Fruit fly (Drosophila melanogaster): Measurements from ENCODE around the gene CG3156.
A peak's percentile ranks its signal among the peaks of the same experiment; 100 is the strongest.

CG3156 gene

DNA sequence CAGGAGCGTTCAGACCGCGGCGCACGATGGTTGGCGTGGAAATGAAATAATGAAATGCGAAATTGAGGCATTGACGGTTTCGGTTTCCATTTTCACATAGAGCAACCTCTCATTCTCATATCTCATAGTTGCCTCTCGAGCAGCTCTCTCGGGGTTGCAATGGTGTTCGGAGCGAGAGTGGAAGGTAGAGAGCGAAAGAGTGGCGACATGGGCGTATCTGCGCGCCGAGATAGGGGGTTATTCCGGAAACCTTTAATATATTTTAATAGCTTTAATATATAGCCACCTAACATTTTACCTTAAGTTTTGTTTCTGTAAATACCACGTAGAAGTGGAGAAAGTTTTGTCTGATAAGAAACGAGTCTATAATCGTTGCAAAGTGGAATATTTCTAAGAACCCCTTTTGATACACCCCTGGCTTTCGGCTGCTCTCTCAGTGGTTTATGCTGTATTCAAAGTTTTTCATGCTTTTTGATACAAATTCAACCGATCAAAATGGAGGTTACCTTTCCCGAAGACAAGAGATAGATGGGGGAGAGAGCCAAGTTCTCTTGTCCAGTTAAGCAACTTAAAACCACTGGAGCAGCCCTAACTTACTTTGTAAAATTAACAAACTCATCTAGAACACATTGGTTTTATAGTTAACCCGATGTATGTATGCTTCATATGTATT lies 35.6 kb downstream of the CG3156 start, which contains the start of gene elav (continued):
- TF ChIP-seq fu2 (GFP tag; optimal IDR thresholded peaks at IDR 0.05) (peak; percentile 95), gsb (GFP tag; IDR thresholded peaks at IDR 0.05) (peak; percentile 98), tio (GFP tag; optimal IDR thresholded peaks at IDR 0.05) (peak; percentile 96), phol (tag; optimal IDR thresholded peaks at IDR 0.05) (peak; percentile 98), CG15011 (GFP tag; optimal IDR thresholded peaks at IDR 0.05) (peak; percentile 98), pnt (GFP tag; optimal IDR thresholded peaks at IDR 0.05) (peak; percentile 97), CG9817 (tag; optimal IDR thresholded peaks at IDR 0.05) (peak; percentile 99), CG17328 (GFP tag; IDR thresholded peaks at IDR 0.05) (peak; percentile 98), GATAe (GFP tag; conservative IDR thresholded peaks at IDR 0.05) (peak; percentile 94), twi (tag; optimal IDR thresholded peaks at IDR 0.05) (peak; percentile 97), Xbp1 (GFP tag; optimal IDR thresholded peaks at IDR 0.05) (peak; percentile 99), CG5953 (GFP tag; IDR thresholded peaks at IDR 0.05) (peak; percentile 95), E2f1 (GFP tag; IDR thresholded peaks at IDR 0.05) (peak; percentile 98), CG18619 (GFP tag; optimal IDR thresholded peaks at IDR 0.05) (peak; percentile 98), HLH54F (GFP tag; optimal IDR thresholded peaks at IDR 0.05) (peak; percentile 97), CG3838 (GFP tag; optimal IDR thresholded peaks at IDR 0.05) (peak; percentile 95), Asciz (GFP tag; optimal IDR thresholded peaks at IDR 0.05) (peak; percentile 97), CG3163 (GFP tag; optimal IDR thresholded peaks at IDR 0.05) (peak; percentile 77), CG12236 (GFP tag; optimal IDR thresholded peaks at IDR 0.05) (peak; percentile 92), CG9215 (GFP tag; IDR thresholded peaks at IDR 0.05) (peak; percentile 98), Nf-YA (GFP tag; IDR thresholded peaks at IDR 0.05) (peak; percentile 95), vfl (GFP tag; optimal IDR thresholded peaks at IDR 0.05) (peak; percentile 96), Doc2 (GFP tag; IDR thresholded peaks at IDR 0.05) (peak; percentile 93), CG13424 (tag; optimal IDR thresholded peaks at IDR 0.05) (peak; percentile 99), fd102C (GFP tag; optimal IDR thresholded peaks at IDR 0.05) (peak; percentile 96), sqz (GFP tag; optimal IDR thresholded peaks at IDR 0.05) (peak; percentile 98), Dek (tag; optimal IDR thresholded peaks at IDR 0.05) (peak; percentile 98), CG14965 (GFP tag; optimal IDR thresholded peaks at IDR 0.05; ENCODE audit: borderline replicate concordance) (peak; percentile 67), CG16779 (GFP tag; IDR thresholded peaks at IDR 0.05) (peak; percentile 91), CG13624 (GFP tag; optimal IDR thresholded peaks at IDR 0.05) (peak; percentile 97), eyg (GFP tag; optimal IDR thresholded peaks at IDR 0.05) (peak; percentile 91), Neu2 (GFP tag; optimal IDR thresholded peaks at IDR 0.05; ENCODE audit: borderline replicate concordance) (peak; percentile 79), NC2β (GFP tag; optimal IDR thresholded peaks at IDR 0.05) (peak; percentile 95), CG32532 (GFP tag; IDR thresholded peaks at IDR 0.05) (peak; percentile 99), CrebB (tag; optimal IDR thresholded peaks at IDR 0.05) (peak; percentile 98), Rfx (GFP tag; IDR thresholded peaks at IDR 0.05) (peak; percentile 99), HmgZ (tag; optimal IDR thresholded peaks at IDR 0.05) (peak; percentile 99), CG17385 (GFP tag; optimal IDR thresholded peaks at IDR 0.05) (peak; percentile 98), danr (GFP tag; IDR thresholded peaks at IDR 0.05) (peak; percentile 97), repo (GFP tag; optimal IDR thresholded peaks at IDR 0.05) (peak; percentile 90), shn (GFP tag; optimal IDR thresholded peaks at IDR 0.05) (peak; percentile 95), az2 (GFP tag; optimal IDR thresholded peaks at IDR 0.05) (peak; percentile 99), CG3995 (GFP tag; optimal IDR thresholded peaks at IDR 0.05) (peak; percentile 79), CG12769 (tag; optimal IDR thresholded peaks at IDR 0.05) (peak; percentile 98), CG12299 (tag; optimal IDR thresholded peaks at IDR 0.05) (peak; percentile 99)

Measured in whole organism, embryonic.